Fruit fly (Drosophila melanogaster) whole organism, embryonic: Measurements from ENCODE around the gene bbg.
A peak's percentile ranks its signal among the peaks of the same experiment; 100 is the strongest.

Experiments used
- Abd-B ChIP-seq: fragments of 200-800 bp; sonication (Bioruptor generic); optimal IDR thresholded peaks from 2 replicates; lab custom pipeline; 2018; ENCODE audit warnings: missing biosample characterization, mild to moderate bottlenecking, missing genetic modification characterization, moderate library complexity
- Asciz ChIP-seq: fragments of 200-800 bp; sonication (Bioruptor generic); optimal IDR thresholded peaks from 2 replicates; lab custom pipeline; 2017; ENCODE audit warnings: missing biosample characterization, mild to moderate bottlenecking, missing genetic modification characterization, missing genetic modification reagents
- CG11695 ChIP-seq: fragments of 200-800 bp; sonication (Bioruptor generic); IDR thresholded peaks from 3 replicates; pipeline ENCODE4 v1.3.6; 2022; ENCODE audit warnings: missing biosample characterization, missing genetic modification characterization
- CG12071 ChIP-seq: fragments of 200-800 bp; sonication (Bioruptor generic); optimal IDR thresholded peaks from 3 replicates; lab custom pipeline; 2018; ENCODE audit warnings: missing biosample characterization, mild to moderate bottlenecking, missing genetic modification characterization
- CG1233 ChIP-seq: fragments of 200-800 bp; sonication (Bioruptor generic); optimal IDR thresholded peaks from 4 replicates; lab custom pipeline; 2018; ENCODE audit warnings: missing biosample characterization, mild to moderate bottlenecking, missing genetic modification characterization
- CG14441 ChIP-seq: fragments of 200-800 bp; sonication (Bioruptor generic); IDR thresholded peaks from 2 replicates; pipeline ENCODE4 v1.3.6; 2022; ENCODE audit warnings: missing biosample characterization, missing genetic modification characterization
- CG1647 ChIP-seq: fragments of 200-800 bp; sonication (Bioruptor generic); optimal IDR thresholded peaks from 3 replicates; lab custom pipeline; 2016; ENCODE audit warnings: missing biosample characterization, missing genetic modification characterization
- CG2678 ChIP-seq: fragments of 200-800 bp; sonication (Bioruptor generic); optimal IDR thresholded peaks from 3 replicates; lab custom pipeline; 2019; ENCODE audit warnings: missing biosample characterization, mild to moderate bottlenecking, missing genetic modification characterization, moderate library complexity
- CG2875 ChIP-seq: fragments of 200-800 bp; sonication (Bioruptor generic); optimal IDR thresholded peaks from 2 replicates; lab custom pipeline; 2017; ENCODE audit warnings: missing biosample characterization, mild to moderate bottlenecking, missing genetic modification characterization, missing genetic modification reagents
- CG4854 ChIP-seq: fragments of 200-800 bp; sonication (Bioruptor generic); optimal IDR thresholded peaks from 2 replicates; lab custom pipeline; 2016; ENCODE audit warnings: missing biosample characterization, missing genetic modification characterization, inconsistent platforms
- CG6683 ChIP-seq: fragments of 200-800 bp; sonication (Bioruptor generic); optimal IDR thresholded peaks from 2 replicates; lab custom pipeline; 2017; ENCODE audit warnings: missing biosample characterization, mild to moderate bottlenecking, missing genetic modification characterization, missing genetic modification reagents
- CG7357 ChIP-seq: fragments of 200-800 bp; sonication (Bioruptor generic); IDR thresholded peaks from 3 replicates; pipeline ENCODE4 v1.3.6; 2022; ENCODE audit warnings: missing biosample characterization, missing genetic modification characterization
- CHES-1-like ChIP-seq: fragments of 200-800 bp; sonication (Bioruptor generic); optimal IDR thresholded peaks from 2 replicates; lab custom pipeline; 2016; ENCODE audit warnings: missing biosample characterization, missing genetic modification characterization
- Dll ChIP-seq: fragments of 200-800 bp; sonication (Bioruptor generic); IDR thresholded peaks from 4 replicates; pipeline ENCODE4 v1.3.6; 2022; ENCODE audit warnings: missing biosample characterization, missing genetic modification characterization; ENCODE audit not compliant: partially characterized antibody
- Doc2 ChIP-seq: fragments of 200-800 bp; sonication (Bioruptor generic); IDR thresholded peaks from 2 replicates; pipeline ENCODE4 v1.3.6; 2022; ENCODE audit warnings: missing biosample characterization, missing genetic modification characterization
- Doc3 ChIP-seq: fragments of 200-800 bp; sonication (Bioruptor generic); IDR thresholded peaks from 3 replicates; pipeline ENCODE4 v1.3.6; 2022; ENCODE audit warnings: missing biosample characterization, missing genetic modification characterization; ENCODE audit not compliant: partially characterized antibody
- Gsc ChIP-seq: fragments of 200-800 bp; sonication (Bioruptor generic); IDR thresholded peaks from 2 replicates; pipeline ENCODE4 v1.3.6; 2022; ENCODE audit warnings: missing biosample characterization, missing genetic modification characterization
- Gug ChIP-seq: fragments of 200-800 bp; sonication (Bioruptor generic); IDR thresholded peaks from 4 replicates; pipeline ENCODE4 v1.3.6; 2022; ENCODE audit warnings: missing biosample characterization, missing genetic modification characterization
- MESR4 ChIP-seq: fragments of 200-800 bp; sonication (Bioruptor generic); optimal IDR thresholded peaks from 2 replicates; lab custom pipeline; 2018; ENCODE audit warnings: missing biosample characterization, mild to moderate bottlenecking, missing genetic modification characterization, moderate library complexity
- MTF-1 ChIP-seq: fragments of 200-800 bp; sonication (Bioruptor generic); optimal IDR thresholded peaks from 2 replicates; lab custom pipeline; 2018; ENCODE audit warnings: missing biosample characterization, mild to moderate bottlenecking, missing genetic modification characterization, borderline replicate concordance
- Med ChIP-seq: fragments of 200-800 bp; sonication (Bioruptor generic); peaks from one replicate; lab custom pipeline; 2016; ENCODE audit warnings: missing biosample characterization, missing genetic modification characterization, mild to moderate bottlenecking, inconsistent platforms, moderate library complexity
- Pdp1 ChIP-seq, 2 experiments: fragments of 200-800 bp; sonication (Bioruptor generic); optimal IDR thresholded peaks; 3 replicates each; lab custom pipeline; 2016; ENCODE audit warnings: missing biosample characterization in 2 of 2, missing genetic modification characterization in 2 of 2, mild to moderate bottlenecking in 1 of 2, moderate library complexity in 1 of 2
- Sox102F ChIP-seq: fragments of 200-800 bp; sonication (Bioruptor generic); optimal IDR thresholded peaks from 2 replicates; lab custom pipeline; 2018; ENCODE audit warnings: missing biosample characterization, mild to moderate bottlenecking, missing genetic modification characterization, moderate library complexity
- Sry-δ ChIP-seq: fragments of 200-800 bp; sonication (Bioruptor generic); optimal IDR thresholded peaks from 2 replicates; lab custom pipeline; 2016; ENCODE audit warnings: missing biosample characterization, missing genetic modification characterization
- Tbp ChIP-seq: fragments of >200 bp; optimal IDR thresholded peaks from 2 replicates; lab custom pipeline; 2018; ENCODE audit warnings: missing biosample characterization, missing genetic modification characterization
- Usf ChIP-seq: fragments of 200-800 bp; sonication (Bioruptor generic); optimal IDR thresholded peaks from 2 replicates; lab custom pipeline; 2017; ENCODE audit warnings: missing genotype, missing biosample characterization, missing genetic modification characterization
- ase ChIP-seq: fragments of 200-800 bp; sonication (Bioruptor generic); IDR thresholded peaks from 3 replicates; pipeline ENCODE4 v1.3.6; 2022; ENCODE audit warnings: missing biosample characterization, missing genetic modification characterization
- br ChIP-seq: fragments of >200 bp; optimal IDR thresholded peaks from 2 replicates; lab custom pipeline; 2017
- crp ChIP-seq, 2 experiments: fragments of 200-800 bp; sonication (Bioruptor generic); optimal IDR thresholded peaks; 2 replicates in 1 of 2; 3 replicates in 1 of 2; lab custom pipeline; 2017; ENCODE audit warnings: missing biosample characterization in 2 of 2, missing genetic modification characterization in 2 of 2, mild to moderate bottlenecking in 1 of 2, moderate library complexity in 1 of 2
- dati ChIP-seq: fragments of 200-800 bp; sonication (Bioruptor generic); IDR thresholded peaks from 2 replicates; pipeline ENCODE4 v1.3.6; 2022; ENCODE audit warnings: missing biosample characterization, missing genetic modification characterization
- en ChIP-seq: fragments of 200-800 bp; sonication (Bioruptor generic); optimal IDR thresholded peaks from 2 replicates; lab custom pipeline; 2016; ENCODE audit warnings: missing biosample characterization, missing genetic modification characterization
- esg ChIP-seq: fragments of 200-800 bp; sonication (Bioruptor generic); conservative IDR thresholded peaks from 2 replicates; pipeline ENCODE4 v1.3.6; 2022; ENCODE audit warnings: missing biosample characterization, missing genetic modification characterization
- gfzf ChIP-seq: fragments of 200-800 bp; sonication (Bioruptor generic); optimal IDR thresholded peaks from 2 replicates; lab custom pipeline; 2016; ENCODE audit warnings: missing biosample characterization, mild to moderate bottlenecking, missing genetic modification characterization, moderate library complexity
- grau ChIP-seq: fragments of 200-800 bp; optimal IDR thresholded peaks from 3 replicates; lab custom pipeline; 2019; ENCODE audit warnings: missing biosample characterization, mild to moderate bottlenecking, missing genetic modification characterization, moderate library complexity
- gsb ChIP-seq: fragments of 200-800 bp; sonication (Bioruptor generic); IDR thresholded peaks from 2 replicates; pipeline ENCODE4 v1.3.6; 2022; ENCODE audit warnings: missing biosample characterization, missing genetic modification characterization
- lmd ChIP-seq: fragments of 200-800 bp; sonication (Bioruptor generic); IDR thresholded peaks from 2 replicates; pipeline ENCODE4 v1.3.6; 2022; ENCODE audit warnings: missing biosample characterization, missing genetic modification characterization
- lola ChIP-seq, 3 experiments: fragments of >200 bp in 2 of 3; fragments of 200-800 bp in 1 of 3; sonication (Bioruptor generic) in 1 of 3; optimal IDR thresholded peaks; 2 replicates each; lab custom pipeline; 2017 to 2019; ENCODE audit warnings: missing biosample characterization in 3 of 3, missing genetic modification characterization in 3 of 3, mild to moderate bottlenecking in 1 of 3, moderate library complexity in 1 of 3
- mld ChIP-seq: fragments of 200-800 bp; sonication (Bioruptor generic); IDR thresholded peaks from 3 replicates; pipeline ENCODE4 v1.3.6; 2022; ENCODE audit warnings: missing biosample characterization, missing genetic modification characterization; ENCODE audit not compliant: partially characterized antibody
- phol ChIP-seq: fragments of 200-800 bp; sonication (Bioruptor generic); optimal IDR thresholded peaks from 3 replicates; lab custom pipeline; 2018; ENCODE audit warnings: missing biosample characterization, mild to moderate bottlenecking, missing genetic modification characterization, moderate library complexity
- pita ChIP-seq: fragments of 200-800 bp; sonication (Bioruptor generic); optimal IDR thresholded peaks from 2 replicates; lab custom pipeline; 2017; ENCODE audit warnings: missing biosample characterization, mild to moderate bottlenecking, missing genetic modification characterization
- seq ChIP-seq: fragments of 200-800 bp; sonication (Bioruptor generic); IDR thresholded peaks from 2 replicates; pipeline ENCODE4 v1.3.6; 2022; ENCODE audit warnings: missing biosample characterization, missing genetic modification characterization
- sisA ChIP-seq: fragments of 200-800 bp; sonication (Bioruptor generic); IDR thresholded peaks from 2 replicates; pipeline ENCODE4 v1.3.6; 2022; ENCODE audit warnings: missing biosample characterization, missing genetic modification characterization
- slou ChIP-seq: fragments of 200-800 bp; sonication (Bioruptor generic); optimal IDR thresholded peaks from 3 replicates; lab custom pipeline; 2016; ENCODE audit warnings: missing biosample characterization, missing genetic modification characterization
- sqz ChIP-seq: fragments of 200-800 bp; sonication (Bioruptor generic); optimal IDR thresholded peaks from 3 replicates; lab custom pipeline; 2018; ENCODE audit warnings: missing biosample characterization, mild to moderate bottlenecking, missing genetic modification characterization
- tna ChIP-seq: fragments of 200-800 bp; sonication (Bioruptor generic); IDR thresholded peaks from 2 replicates; pipeline ENCODE4 v1.3.6; 2022; ENCODE audit warnings: missing biosample characterization, missing genetic modification characterization; ENCODE audit not compliant: partially characterized antibody
- tup ChIP-seq: fragments of 200-800 bp; sonication (Bioruptor generic); optimal IDR thresholded peaks from 2 replicates; lab custom pipeline; 2016; ENCODE audit warnings: missing biosample characterization, mild to moderate bottlenecking, missing genetic modification characterization, moderate library complexity
- unc-4 ChIP-seq: fragments of 200-800 bp; sonication (Bioruptor generic); IDR thresholded peaks from 2 replicates; pipeline ENCODE4 v1.3.6; 2022; ENCODE audit warnings: missing biosample characterization, missing genetic modification characterization; ENCODE audit not compliant: partially characterized antibody
- vvl ChIP-seq: fragments of 200-800 bp; sonication (Bioruptor generic); IDR thresholded peaks from 2 replicates; pipeline ENCODE4 v1.3.6; 2022; ENCODE audit warnings: missing biosample characterization, missing genetic modification characterization

bbg gene

dm6 chr3L:14448321-14449043 is 87.6 kb downstream of the bbg start (continued):
- TF ChIP-seq CG4854 (GFP tag; lab: Kevin White, UChicago), result peak; percentile 78
- peak; percentile 45; the same call in 1 of the 2 replicates for TF ChIP-seq Doc2
- TF ChIP-seq tna (GFP tag; lab: Robert Waterston, UW), result no peak
- TF ChIP-seq unc-4 (GFP tag; lab: Robert Waterston, UW), result no peak
- peak; percentile 40 for TF ChIP-seq MESR4 (GFP tag; lab: Kevin White, UChicago)
- peak; percentile 96 for TF ChIP-seq vvl (GFP tag; lab: Robert Waterston, UW)
- no peak for TF ChIP-seq CG6683 (GFP tag; lab: Kevin White, UChicago)
- TF ChIP-seq slou (GFP tag; lab: Kevin White, UChicago), result peak; percentile 54
- TF ChIP-seq Tbp (GFP tag; lab: Kevin White, UChicago), result no peak
- TF ChIP-seq CG7357 (GFP tag; lab: Robert Waterston, UW), result peak; percentile 78
- TF ChIP-seq sisA (GFP tag; lab: Robert Waterston, UW), result no peak; the same call in 1 of the 2 replicates
- peak; percentile 77 for TF ChIP-seq gsb (GFP tag; lab: Robert Waterston, UW)
- TF ChIP-seq dati, result peak; percentile 77
- peak; percentile 91 for TF ChIP-seq seq (GFP tag; lab: Robert Waterston, UW)
- no peak for TF ChIP-seq Doc3 (GFP tag; lab: Robert Waterston, UW)
- TF ChIP-seq Asciz, result peak; percentile 88
- TF ChIP-seq en (GFP tag; lab: Kevin White, UChicago), result peak; percentile 83
- TF ChIP-seq lola (GFP tag; optimal IDR thresholded peaks at IDR 0.05; lab: Kevin White, UChicago), result peak in 1 of 3 experiments; percentile 96
- peak; percentile 83; the same call in 1 of the 2 replicates for TF ChIP-seq lmd (GFP tag; lab: Robert Waterston, UW)
- peak; percentile 83 for TF ChIP-seq Abd-B (GFP tag; lab: Kevin White, UChicago)
- peak; percentile 90 for TF ChIP-seq CG1233 (GFP tag; lab: Kevin White, UChicago)
- peak in 1 of 2 experiments; percentile 52 for TF ChIP-seq crp (GFP tag; optimal IDR thresholded peaks at IDR 0.05; lab: Kevin White, UChicago)
- TF ChIP-seq Dll (GFP tag; lab: Robert Waterston, UW), result no peak
- TF ChIP-seq gfzf (GFP tag; lab: Kevin White, UChicago), result no peak
- TF ChIP-seq pita (GFP tag; lab: Kevin White, UChicago), result no peak
- TF ChIP-seq CG2678 (tag; lab: Kevin White, UChicago), result peak; percentile 91
- peak; percentile 90 for TF ChIP-seq esg
- TF ChIP-seq Usf, result peak; percentile 65
- peak; percentile 94 for TF ChIP-seq Sox102F (GFP tag; lab: Kevin White, UChicago)
- peak; percentile 45 for TF ChIP-seq Sry-δ (GFP tag; lab: Kevin White, UChicago)
- peak; percentile 92 for TF ChIP-seq CG2875 (GFP tag; lab: Kevin White, UChicago)
- TF ChIP-seq mld (GFP tag; lab: Robert Waterston, UW), result no peak
- TF ChIP-seq CG11695, result peak; percentile 92
- TF ChIP-seq sqz (GFP tag; lab: Kevin White, UChicago), result peak; percentile 83
- peak; percentile 74 for TF ChIP-seq CHES-1-like (GFP tag; lab: Kevin White, UChicago)
- no peak for TF ChIP-seq Med
- no peak for TF ChIP-seq br
- TF ChIP-seq tup (GFP tag; lab: Kevin White, UChicago), result peak; percentile 79
- TF ChIP-seq grau (tag; lab: Kevin White, UChicago), result peak; percentile 90
- TF ChIP-seq MTF-1 (GFP tag; lab: Kevin White, UChicago), result peak; percentile 83
- TF ChIP-seq CG1647 (GFP tag; lab: Kevin White, UChicago), result peak; percentile 66
- peak; percentile 94 for TF ChIP-seq phol (tag; lab: Kevin White, UChicago)
- TF ChIP-seq Gsc (GFP tag; lab: Robert Waterston, UW), result peak; percentile 49; the same call in 1 of the 2 replicates
- TF ChIP-seq Pdp1 (GFP tag; optimal IDR thresholded peaks at IDR 0.05; lab: Kevin White, UChicago), result peak; percentile 83 to 88
- peak; percentile 63; the same call in 2 of the 4 replicates for TF ChIP-seq Gug (GFP tag; lab: Robert Waterston, UW)
- TF ChIP-seq CG14441 (GFP tag; lab: Robert Waterston, UW), result peak; percentile 87
- TF ChIP-seq ase (GFP tag; lab: Robert Waterston, UW), result peak; percentile 77; the same call in 2 of the 3 replicates
- TF ChIP-seq CG12071, result peak; percentile 83
